Worm (Caenorhabditis elegans) whole organism, early embryonic: ENCODE results near the gene pifk-1.

ENCODE experiments used
- F13C5.2 ChIP-seq: sonication (generic microtip); optimal IDR thresholded peaks from 2 replicates; lab custom pipeline; 2017; ENCODE audit warnings: mild to moderate bottlenecking, missing genetic modification characterization, inconsistent platforms, missing compliant biosample characterization
- aly-1 ChIP-seq: sonication (generic microtip); optimal IDR thresholded peaks from 2 replicates; lab custom pipeline; 2016; ENCODE audit warnings: missing genetic modification characterization, missing compliant biosample characterization
- ama-1 ChIP-seq: fragments of 150-350 bp; optimal IDR thresholded peaks from 2 replicates; lab custom pipeline; 2014
- ceh-13 ChIP-seq: fragments of 200-800 bp; sonication (Bioruptor generic); optimal IDR thresholded peaks from 2 replicates; lab custom pipeline; 2018; ENCODE audit warnings: mild to moderate bottlenecking, missing genetic modification characterization, missing compliant biosample characterization
- ceh-36 ChIP-seq: sonication (generic microtip); optimal IDR thresholded peaks from 2 replicates; lab custom pipeline; 2016; ENCODE audit warnings: missing genetic modification characterization, inconsistent platforms, missing compliant biosample characterization
- ets-7 ChIP-seq: sonication (generic microtip); optimal IDR thresholded peaks from 2 replicates; lab custom pipeline; 2016; ENCODE audit warnings: missing genotype, missing genetic modification characterization, missing compliant biosample characterization
- flt-1 ChIP-seq: fragments of 200-800 bp; sonication (Bioruptor generic); IDR thresholded peaks from 2 replicates; pipeline ENCODE4 v1.3.6; 2022; ENCODE audit warnings: missing genetic modification characterization, missing compliant biosample characterization
- hmbx-1 ChIP-seq: sonication (generic microtip); optimal IDR thresholded peaks from 2 replicates; lab custom pipeline; 2016; ENCODE audit warnings: mild to moderate bottlenecking, missing genetic modification characterization, missing compliant biosample characterization
- hmg-4 ChIP-seq: fragments of 200-800 bp; sonication (Bioruptor generic); optimal IDR thresholded peaks from 2 replicates; lab custom pipeline; 2018; ENCODE audit warnings: mild to moderate bottlenecking, missing genetic modification characterization, missing compliant biosample characterization
- pes-1 ChIP-seq: fragments of 200-800 bp; sonication (Bioruptor generic); IDR thresholded peaks from 2 replicates; pipeline ENCODE4 v1.3.6; 2022; ENCODE audit warnings: missing genetic modification reagents, missing genetic modification characterization, missing compliant biosample characterization
- scrt-1 ChIP-seq: fragments of 200-800 bp; sonication (Bioruptor generic); IDR thresholded peaks from 2 replicates; pipeline ENCODE4 v1.3.6; 2022; ENCODE audit warnings: missing genetic modification characterization, missing compliant biosample characterization
- sea-1 ChIP-seq: fragments of 200-800 bp; sonication (Bioruptor generic); conservative IDR thresholded peaks from 2 replicates; pipeline ENCODE4 v1.3.6; 2022; ENCODE audit warnings: missing genetic modification characterization, missing compliant biosample characterization
- tbx-37 ChIP-seq: fragments of 200-800 bp; sonication (Bioruptor generic); conservative IDR thresholded peaks from 2 replicates; pipeline ENCODE4 v1.3.6; 2022; ENCODE audit warnings: missing genetic modification reagents, missing genetic modification characterization, missing compliant biosample characterization
- tra-4 ChIP-seq: sonication (generic microtip); optimal IDR thresholded peaks from 2 replicates; lab custom pipeline; 2017; ENCODE audit warnings: missing genetic modification characterization, missing compliant biosample characterization

- TF ChIP-seq hmg-4 (GFP tag; lab: Kevin White, UChicago): no peak
- no peak for TF ChIP-seq ama-1 (lab: Kevin White, UChicago)
- no peak for TF ChIP-seq sea-1 (GFP tag; lab: Robert Waterston, UW)
- no peak for TF ChIP-seq ets-7 (tag; lab: Kevin White, UChicago)
- TF ChIP-seq tra-4 (tag; lab: Kevin White, UChicago): no peak
- no peak for TF ChIP-seq F13C5.2 (tag; lab: Kevin White, UChicago)
- TF ChIP-seq ceh-36 (tag; lab: Kevin White, UChicago): no peak
- TF ChIP-seq flt-1 (GFP tag; lab: Robert Waterston, UW): no peak
- TF ChIP-seq aly-1 (tag; lab: Kevin White, UChicago): no peak
- no peak for TF ChIP-seq tbx-37 (GFP tag; lab: Robert Waterston, UW)
- TF ChIP-seq scrt-1 (GFP tag; lab: Robert Waterston, UW): no peak
- TF ChIP-seq pes-1 (GFP tag; lab: Robert Waterston, UW): no peak
- TF ChIP-seq ceh-13 (GFP tag; lab: Kevin White, UChicago): no peak
- TF ChIP-seq hmbx-1 (tag; lab: Kevin White, UChicago): no peak
These were observed 50.7 kb downstream of the pifk-1 start for ce11 chrX:873634-874033.
